Worm (Caenorhabditis elegans) whole organism, L4/young adult: ENCODE data around the gene C44C1.6.
A peak's percentile ranks its signal among the peaks of the same experiment; 100 is the strongest.

Experiments
- W03F9.2 ChIP-seq: fragments of 150-350 bp; optimal IDR thresholded peaks from 2 replicates; lab custom pipeline; 2014; ENCODE audit warnings: missing biosample characterization, missing genetic modification characterization
- dao-5 ChIP-seq: sonication (generic microtip); optimal IDR thresholded peaks from 2 replicates; lab custom pipeline; 2016; ENCODE audit warnings: missing genotype, missing genetic modification characterization, moderate library complexity, missing compliant biosample characterization
- him-1 ChIP-seq: sonication (generic microtip); optimal IDR thresholded peaks from 2 replicates; lab custom pipeline; 2016; ENCODE audit warnings: missing genotype, missing genetic modification reagents, missing genetic modification characterization, missing compliant biosample characterization

DNA sequence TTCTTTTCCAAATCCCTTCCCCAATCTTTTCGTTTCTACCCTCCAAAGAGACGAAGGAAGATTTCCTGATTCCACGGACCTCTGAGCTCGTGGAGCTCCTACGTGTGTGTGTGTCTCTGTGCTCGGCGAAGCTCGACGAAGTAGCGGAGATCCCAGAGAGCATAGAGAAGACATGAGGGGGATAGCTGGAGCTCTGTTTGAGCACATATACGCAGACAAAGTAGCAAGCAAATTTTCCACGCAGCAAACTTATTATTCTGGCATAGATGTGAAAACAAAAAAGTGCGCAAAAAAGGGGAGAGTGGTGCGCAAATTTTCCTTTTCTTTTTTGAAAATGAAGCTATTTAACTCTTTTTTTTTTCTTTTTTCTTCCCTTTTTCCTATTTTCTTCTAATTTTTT is 37.2 kb downstream of the C44C1.6 start:
- TF ChIP-seq dao-5 (no peak), W03F9.2 (tag; lab: Kevin White, UChicago) (no peak), him-1 (tag; lab: Kevin White, UChicago) (peak; percentile 60)
